Fruit fly (Drosophila melanogaster) whole organism, adult: ENCODE measurements around the gene CG12523.

ENCODE experiments used
- CG11617 ChIP-seq: fragments of 200-800 bp; sonication (Bioruptor generic); optimal IDR thresholded peaks from 2 replicates; lab custom pipeline; 2017; ENCODE audit warnings: mild to moderate bottlenecking, missing biosample characterization, missing genetic modification reagents, missing genetic modification characterization
- CG12768 ChIP-seq: fragments of 200-800 bp; sonication (Bioruptor generic); optimal IDR thresholded peaks from 2 replicates; lab custom pipeline; 2017; ENCODE audit warnings: missing biosample characterization, missing genetic modification characterization, mild to moderate bottlenecking, moderate library complexity, missing genetic modification reagents
- CG14711 ChIP-seq: fragments of 200-800 bp; sonication (Bioruptor generic); optimal IDR thresholded peaks from 2 replicates; lab custom pipeline; 2018; ENCODE audit warnings: missing biosample characterization, mild to moderate bottlenecking, missing genetic modification characterization, moderate library complexity
- CG1620 ChIP-seq: fragments of 200-800 bp; sonication (Bioruptor generic); optimal IDR thresholded peaks from 2 replicates; lab custom pipeline; 2016; ENCODE audit warnings: missing biosample characterization, missing genetic modification characterization
- CG33017 ChIP-seq: fragments of 200-800 bp; sonication (Bioruptor generic); optimal IDR thresholded peaks from 2 replicates; lab custom pipeline; 2018; ENCODE audit warnings: missing biosample characterization, mild to moderate bottlenecking, missing genetic modification characterization, moderate library complexity
- CG5204 ChIP-seq: fragments of 200-800 bp; sonication (Bioruptor generic); optimal IDR thresholded peaks from 2 replicates; lab custom pipeline; 2016; ENCODE audit warnings: missing biosample characterization, missing genetic modification characterization
- CG7045 ChIP-seq: fragments of 200-800 bp; sonication (Bioruptor generic); optimal IDR thresholded peaks from 2 replicates; lab custom pipeline; 2017; ENCODE audit warnings: missing biosample characterization, mild to moderate bottlenecking, missing genetic modification characterization
- CG7101 ChIP-seq: fragments of 200-800 bp; sonication (Bioruptor generic); optimal IDR thresholded peaks from 2 replicates; lab custom pipeline; 2018; ENCODE audit warnings: missing biosample characterization, mild to moderate bottlenecking, missing genetic modification characterization, moderate library complexity
- Clk ChIP-seq: fragments of 200-800 bp; sonication (Bioruptor generic); optimal IDR thresholded peaks from 2 replicates; lab custom pipeline; 2017; ENCODE audit warnings: missing biosample characterization, missing genetic modification characterization
- Crg-1 ChIP-seq: fragments of 200-800 bp; sonication (Bioruptor generic); optimal IDR thresholded peaks from 2 replicates; lab custom pipeline; 2016; ENCODE audit warnings: missing biosample characterization, missing genetic modification characterization
- Hr96 ChIP-seq: fragments of 200-800 bp; sonication (Bioruptor generic); optimal IDR thresholded peaks from 2 replicates; lab custom pipeline; 2016; ENCODE audit warnings: missing biosample characterization, missing genetic modification characterization
- Mnt ChIP-seq: fragments of 200-800 bp; sonication (Bioruptor generic); optimal IDR thresholded peaks from 2 replicates; lab custom pipeline; 2016; ENCODE audit warnings: missing biosample characterization, mild to moderate bottlenecking, missing genetic modification characterization
- bab1 ChIP-seq: fragments of 200-800 bp; sonication (Bioruptor generic); optimal IDR thresholded peaks from 3 replicates; lab custom pipeline; 2019; ENCODE audit warnings: missing biosample characterization, mild to moderate bottlenecking, missing genetic modification characterization, moderate library complexity
- cic ChIP-seq: fragments of 200-800 bp; sonication (Bioruptor generic); optimal IDR thresholded peaks from 2 replicates; lab custom pipeline; 2017; ENCODE audit warnings: missing biosample characterization, mild to moderate bottlenecking, missing genetic modification characterization, moderate library complexity
- cnc ChIP-seq, 2 experiments: fragments of >200 bp; optimal IDR thresholded peaks; 2 replicates each; lab custom pipeline; 2017
- kay ChIP-seq: fragments of 200-800 bp; sonication (Bioruptor generic); peaks from one replicate; lab custom pipeline; 2016; ENCODE audit warnings: missing biosample characterization, missing genetic modification characterization, borderline replicate concordance
- ovo ChIP-seq: fragments of 200-800 bp; sonication (Bioruptor generic); optimal IDR thresholded peaks from 2 replicates; lab custom pipeline; 2016; ENCODE audit warnings: missing biosample characterization, missing genetic modification characterization
- pad ChIP-seq: fragments of 200-800 bp; sonication (Bioruptor generic); optimal IDR thresholded peaks from 3 replicates; lab custom pipeline; 2017; ENCODE audit warnings: missing biosample characterization, missing genetic modification characterization, mild to moderate bottlenecking, moderate library complexity, missing genetic modification reagents
- tj ChIP-seq: fragments of 200-800 bp; sonication (Bioruptor generic); optimal IDR thresholded peaks from 3 replicates; lab custom pipeline; 2017; ENCODE audit warnings: missing biosample characterization, mild to moderate bottlenecking, missing genetic modification characterization, moderate library complexity
- toe ChIP-seq: fragments of 200-800 bp; sonication (Bioruptor generic); optimal IDR thresholded peaks from 2 replicates; lab custom pipeline; 2016; ENCODE audit warnings: missing biosample characterization, missing genetic modification characterization

Gene CG12523

dm6 chr3L:10799988-10800387 is 1.0 kb upstream of the CG12523 start:
- no peak for TF ChIP-seq Mnt (GFP tag; lab: Kevin White, UChicago)
- no peak for TF ChIP-seq CG7045 (GFP tag; lab: Kevin White, UChicago)
- no peak for TF ChIP-seq Crg-1
- TF ChIP-seq ovo, result no peak
- TF ChIP-seq Hr96 (GFP tag; lab: Kevin White, UChicago), result no peak
- no peak for TF ChIP-seq CG12768
- no peak for TF ChIP-seq pad
- TF ChIP-seq tj (GFP tag; lab: Kevin White, UChicago), result no peak
- TF ChIP-seq CG14711 (tag; lab: Kevin White, UChicago), result no peak
- TF ChIP-seq CG1620, result no peak

- TF ChIP-seq Hr96 (GFP tag; lab: Kevin White, UChicago), result no peak
- no peak for TF ChIP-seq toe (GFP tag; lab: Kevin White, UChicago)
- no peak for TF ChIP-seq Crg-1
- no peak for TF ChIP-seq CG1620
- no peak for TF ChIP-seq CG14711 (tag; lab: Kevin White, UChicago)
- no peak for TF ChIP-seq Clk (GFP tag; lab: Kevin White, UChicago)
- TF ChIP-seq tj (GFP tag; lab: Kevin White, UChicago), result no peak
- no peak for TF ChIP-seq cic (GFP tag; lab: Kevin White, UChicago)
- TF ChIP-seq pad, result no peak
- TF ChIP-seq CG5204, result no peak
- TF ChIP-seq cnc (optimal IDR thresholded peaks at IDR 0.05; lab: Kevin White, UChicago), result no peak
- TF ChIP-seq CG11617 (GFP tag; lab: Kevin White, UChicago), result no peak
- no peak for TF ChIP-seq kay (GFP tag; lab: Kevin White, UChicago)
- TF ChIP-seq Mnt (GFP tag; lab: Kevin White, UChicago), result no peak
- TF ChIP-seq CG7045 (GFP tag; lab: Kevin White, UChicago), result no peak
Measured at dm6 chr3L:10803124-10803523, 2.1 kb downstream of the CG12523 start.

- TF ChIP-seq ovo (no peak), cic (GFP tag; lab: Kevin White, UChicago) (no peak), CG5204 (no peak), kay (GFP tag; lab: Kevin White, UChicago) (no peak), Crg-1 (no peak), Clk (GFP tag; lab: Kevin White, UChicago) (no peak), CG7045 (GFP tag; lab: Kevin White, UChicago) (no peak), CG11617 (GFP tag; lab: Kevin White, UChicago) (no peak)
Measured at dm6 chr3L:10808982-10809381, 8.0 kb downstream of the CG12523 start.

dm6 chr3L:10810539-10811443 is 9.8 kb downstream of the CG12523 start:
- TF ChIP-seq CG5204 (no peak), toe (GFP tag; lab: Kevin White, UChicago) (peak; percentile 26), kay (GFP tag; lab: Kevin White, UChicago) (peak; percentile 15), CG7101 (tag; lab: Kevin White, UChicago) (peak; percentile 8)

- no peak for TF ChIP-seq CG33017
- no peak for TF ChIP-seq Clk (GFP tag; lab: Kevin White, UChicago)
- no peak for TF ChIP-seq Mnt (GFP tag; lab: Kevin White, UChicago)
- no peak for TF ChIP-seq Hr96 (GFP tag; lab: Kevin White, UChicago)
- no peak for TF ChIP-seq CG1620
- no peak for TF ChIP-seq cnc (optimal IDR thresholded peaks at IDR 0.05; lab: Kevin White, UChicago)
- TF ChIP-seq cic (GFP tag; lab: Kevin White, UChicago), result no peak
- no peak for TF ChIP-seq toe (GFP tag; lab: Kevin White, UChicago)
- no peak for TF ChIP-seq CG11617 (GFP tag; lab: Kevin White, UChicago)
- no peak for TF ChIP-seq CG12768
Measured at dm6 chr3L:10811881-10812280, 10.9 kb downstream of the CG12523 start.

- TF ChIP-seq Clk (GFP tag; lab: Kevin White, UChicago) (no peak), tj (GFP tag; lab: Kevin White, UChicago) (no peak), cic (GFP tag; lab: Kevin White, UChicago) (no peak), CG11617 (GFP tag; lab: Kevin White, UChicago) (no peak), Crg-1 (no peak)
Measured at dm6 chr3L:10812903-10813302, 11.9 kb downstream of the CG12523 start.

dm6 chr3L:10813911-10814310 is 12.9 kb downstream of the CG12523 start:
- TF ChIP-seq kay (GFP tag; lab: Kevin White, UChicago) (no peak), Mnt (GFP tag; lab: Kevin White, UChicago) (no peak), CG11617 (GFP tag; lab: Kevin White, UChicago) (no peak), CG7101 (tag; lab: Kevin White, UChicago) (no peak), CG1620 (no peak), CG14711 (tag; lab: Kevin White, UChicago) (no peak), CG33017 (no peak), bab1 (GFP tag; lab: Kevin White, UChicago) (no peak), CG12768 (no peak), tj (GFP tag; lab: Kevin White, UChicago) (no peak), CG5204 (no peak), CG7045 (GFP tag; lab: Kevin White, UChicago) (no peak), Clk (GFP tag; lab: Kevin White, UChicago) (no peak), toe (GFP tag; lab: Kevin White, UChicago) (no peak), ovo (no peak), pad (no peak)
